Fruit fly (Drosophila melanogaster) whole organism, prepupa: ENCODE measurements around the gene me31B.
A peak's percentile ranks its signal among the peaks of the same experiment; 100 is the strongest.

Experiments
- Blimp-1 ChIP-seq: fragments of 200-800 bp; sonication (Bioruptor generic); optimal IDR thresholded peaks from 3 replicates; lab custom pipeline; 2017; ENCODE audit warnings: missing biosample characterization, missing genetic modification characterization, mild to moderate bottlenecking, moderate library complexity, missing genetic modification reagents
- CG10631 ChIP-seq: fragments of 200-800 bp; sonication (Bioruptor generic); optimal IDR thresholded peaks from 2 replicates; lab custom pipeline; 2016; ENCODE audit warnings: missing biosample characterization, missing genetic modification characterization
- CG10669 ChIP-seq: fragments of 200-800 bp; sonication (Bioruptor generic); optimal IDR thresholded peaks from 3 replicates; lab custom pipeline; 2018; ENCODE audit warnings: missing biosample characterization, mild to moderate bottlenecking, missing genetic modification characterization, moderate library complexity
- CG11762 ChIP-seq: fragments of 200-800 bp; sonication (Bioruptor generic); optimal IDR thresholded peaks from 3 replicates; lab custom pipeline; 2016; ENCODE audit warnings: missing biosample characterization, missing genetic modification characterization; ENCODE audit not compliant: insufficient read depth
- CG11902 ChIP-seq: fragments of 200-800 bp; sonication (Bioruptor generic); optimal IDR thresholded peaks from 3 replicates; lab custom pipeline; 2016; ENCODE audit warnings: missing biosample characterization, missing genetic modification characterization
- CG15336 ChIP-seq: fragments of 200-800 bp; sonication (Bioruptor generic); IDR thresholded peaks from 2 replicates; pipeline ENCODE4 v1.3.6; 2022; ENCODE audit warnings: missing biosample characterization, missing genetic modification characterization
- CG3032 ChIP-seq: fragments of 200-800 bp; optimal IDR thresholded peaks from 2 replicates; lab custom pipeline; 2019; ENCODE audit warnings: missing biosample characterization, mild to moderate bottlenecking, missing genetic modification characterization, moderate library complexity
- CG32006 ChIP-seq: fragments of 200-800 bp; sonication (Bioruptor generic); optimal IDR thresholded peaks from 3 replicates; lab custom pipeline; 2017; ENCODE audit warnings: missing biosample characterization, mild to moderate bottlenecking, missing genetic modification characterization
- CG34406 ChIP-seq: fragments of 200-800 bp; sonication (Bioruptor generic); optimal IDR thresholded peaks from 3 replicates; lab custom pipeline; 2016; ENCODE audit warnings: missing biosample characterization, missing genetic modification characterization
- CG6276 ChIP-seq: fragments of 200-800 bp; sonication (Bioruptor generic); optimal IDR thresholded peaks from 2 replicates; lab custom pipeline; 2017; ENCODE audit warnings: missing biosample characterization, mild to moderate bottlenecking, missing genetic modification characterization
- CG6792 ChIP-seq: fragments of 200-800 bp; sonication (Bioruptor generic); optimal IDR thresholded peaks from 3 replicates; lab custom pipeline; 2016; ENCODE audit warnings: missing biosample characterization, missing genetic modification characterization
- CG9139 ChIP-seq: fragments of 200-800 bp; sonication (Bioruptor generic); optimal IDR thresholded peaks from 3 replicates; lab custom pipeline; 2017; ENCODE audit warnings: missing biosample characterization, mild to moderate bottlenecking, missing genetic modification characterization
- Eip75B ChIP-seq: fragments of 200-800 bp; sonication (Bioruptor generic); optimal IDR thresholded peaks from 3 replicates; lab custom pipeline; 2016; ENCODE audit warnings: missing biosample characterization, missing genetic modification characterization
- Eip78C ChIP-seq: fragments of 200-800 bp; sonication (Bioruptor generic); peaks from one replicate; lab custom pipeline; 2016; ENCODE audit warnings: missing biosample characterization, missing genetic modification characterization
- Eip93F ChIP-seq: fragments of 200-800 bp; sonication (Bioruptor generic); optimal IDR thresholded peaks from 2 replicates; lab custom pipeline; 2016; ENCODE audit warnings: missing biosample characterization, mild to moderate bottlenecking, missing genetic modification characterization
- Ets21C ChIP-seq: fragments of 200-800 bp; sonication (Bioruptor generic); optimal IDR thresholded peaks from 3 replicates; lab custom pipeline; 2016; ENCODE audit warnings: missing biosample characterization, missing genetic modification characterization
- Ets96B ChIP-seq: fragments of 200-800 bp; optimal IDR thresholded peaks from 2 replicates; lab custom pipeline; 2019; ENCODE audit warnings: missing biosample characterization, mild to moderate bottlenecking, missing genetic modification characterization, moderate library complexity
- Gug ChIP-seq: fragments of 200-800 bp; sonication (Bioruptor generic); IDR thresholded peaks from 2 replicates; pipeline ENCODE4 v1.3.6; 2022; ENCODE audit warnings: missing biosample characterization, missing genetic modification characterization
- Hr38 ChIP-seq: sonication (Bioruptor generic); optimal IDR thresholded peaks from 2 replicates; lab custom pipeline; 2016; ENCODE audit warnings: missing biosample characterization, missing genetic modification characterization
- Hr39 ChIP-seq: fragments of 200-800 bp; sonication (Bioruptor generic); optimal IDR thresholded peaks from 2 replicates; lab custom pipeline; 2016; ENCODE audit warnings: missing biosample characterization, missing genetic modification characterization
- Hr4 ChIP-seq: fragments of 200-800 bp; sonication (Bioruptor generic); optimal IDR thresholded peaks from 3 replicates; lab custom pipeline; 2016; ENCODE audit warnings: missing biosample characterization, missing genetic modification characterization
- OdsH ChIP-seq: fragments of 200-800 bp; sonication (Bioruptor generic); optimal IDR thresholded peaks from 3 replicates; lab custom pipeline; 2016; ENCODE audit warnings: missing biosample characterization, missing genetic modification characterization
- Smox ChIP-seq: fragments of 200-800 bp; sonication (Bioruptor generic); optimal IDR thresholded peaks from 3 replicates; lab custom pipeline; 2016; ENCODE audit warnings: missing biosample characterization, missing genetic modification characterization
- Sox14 ChIP-seq: fragments of 200-800 bp; sonication (Bioruptor generic); optimal IDR thresholded peaks from 3 replicates; lab custom pipeline; 2016; ENCODE audit warnings: missing biosample characterization, missing genetic modification characterization
- Sox15 ChIP-seq: fragments of 200-800 bp; sonication (Bioruptor generic); optimal IDR thresholded peaks from 3 replicates; lab custom pipeline; 2016; ENCODE audit warnings: missing biosample characterization, missing genetic modification characterization
- cyc ChIP-seq: fragments of 200-800 bp; sonication (Bioruptor generic); optimal IDR thresholded peaks from 3 replicates; lab custom pipeline; 2016; ENCODE audit warnings: missing biosample characterization, missing genetic modification characterization
- esn ChIP-seq: fragments of 200-800 bp; sonication (Bioruptor generic); optimal IDR thresholded peaks from 2 replicates; lab custom pipeline; 2016; ENCODE audit warnings: missing biosample characterization, mild to moderate bottlenecking, missing genetic modification characterization, moderate library complexity
- fd59A ChIP-seq: fragments of 200-800 bp; sonication (Bioruptor generic); optimal IDR thresholded peaks from 2 replicates; lab custom pipeline; 2017; ENCODE audit warnings: missing biosample characterization, mild to moderate bottlenecking, missing genetic modification characterization, missing genetic modification reagents
- fd85E ChIP-seq: fragments of 200-800 bp; sonication (Bioruptor generic); optimal IDR thresholded peaks from 3 replicates; lab custom pipeline; 2016; ENCODE audit warnings: missing biosample characterization, missing genetic modification characterization
- fkh ChIP-seq: fragments of 200-800 bp; sonication (Bioruptor generic); optimal IDR thresholded peaks from 3 replicates; lab custom pipeline; 2017; ENCODE audit warnings: missing biosample characterization, mild to moderate bottlenecking, missing genetic modification characterization, moderate library complexity
- salr ChIP-seq, 2 experiments: fragments of 200-800 bp; sonication (Bioruptor generic); optimal IDR thresholded peaks; 3 replicates each; lab custom pipeline; 2016 to 2018; ENCODE audit warnings: missing biosample characterization in 2 of 2, missing genetic modification characterization in 2 of 2, mild to moderate bottlenecking in 1 of 2
- spab ChIP-seq: fragments of 200-800 bp; sonication (Bioruptor generic); optimal IDR thresholded peaks from 2 replicates; lab custom pipeline; 2017; ENCODE audit warnings: missing biosample characterization, mild to moderate bottlenecking, missing genetic modification characterization, missing genetic modification reagents
- svp ChIP-seq: fragments of 200-800 bp; sonication (Bioruptor generic); peaks from one replicate; lab custom pipeline; 2016; ENCODE audit warnings: missing biosample characterization, missing genetic modification characterization

Gene me31B

dm6 chr2L:10203933-10204509, 35.1 kb upstream of the me31B start, which contains the start of gene CG34159 (continued):
- TF ChIP-seq OdsH (GFP tag; lab: Kevin White, UChicago): no peak
- no peak for TF ChIP-seq fd59A
- TF ChIP-seq Ets21C: no peak
- TF ChIP-seq Sox14 (GFP tag; lab: Kevin White, UChicago): peak; percentile 31
- no peak for TF ChIP-seq svp (GFP tag; lab: Kevin White, UChicago)

- TF ChIP-seq salr (GFP tag; optimal IDR thresholded peaks at IDR 0.05; lab: Kevin White, UChicago) (no peak), Hr4 (GFP tag; lab: Kevin White, UChicago) (no peak), Eip75B (GFP tag; lab: Kevin White, UChicago) (no peak), spab (GFP tag; lab: Kevin White, UChicago) (no peak), CG11902 (GFP tag; lab: Kevin White, UChicago) (no peak), CG6792 (no peak), Smox (GFP tag; lab: Kevin White, UChicago) (no peak), CG9139 (no peak)
These were observed 33.2 kb upstream of the me31B start for dm6 chr2L:10205940-10206339.

- TF ChIP-seq fd85E (GFP tag; lab: Kevin White, UChicago) (no peak), CG6792 (no peak), Sox15 (GFP tag; lab: Kevin White, UChicago) (no peak), cyc (GFP tag; lab: Kevin White, UChicago) (no peak), Gug (GFP tag; lab: Robert Waterston, UW) (no peak), Hr38 (no peak), svp (GFP tag; lab: Kevin White, UChicago) (no peak), CG11762 (GFP tag; lab: Kevin White, UChicago) (no peak), CG34406 (no peak), Ets96B (tag; lab: Kevin White, UChicago) (no peak)
These were observed 32.4 kb upstream of the me31B start, which contains the start of gene Snx17 for dm6 chr2L:10206633-10207162. TSS of gene Snx17 (minus strand) at chr2L:10206961.

dm6 chr2L:10208799-10209794, 30.0 kb upstream of the me31B start, which contains the start of gene CG5731:
TSS of gene CG5731 (minus strand) at chr2L:10209744.
- TF ChIP-seq Blimp-1 (no peak), Eip93F (GFP tag; lab: Kevin White, UChicago) (no peak), CG10631 (peak; percentile 31), Ets96B (tag; lab: Kevin White, UChicago) (no peak), CG10669 (GFP tag; lab: Kevin White, UChicago) (no peak), Hr4 (GFP tag; lab: Kevin White, UChicago) (no peak), Eip78C (GFP tag; lab: Kevin White, UChicago) (peak; percentile 70), fkh (peak; percentile 41), CG15336 (no peak), CG11762 (GFP tag; lab: Kevin White, UChicago) (no peak)

- no peak for TF ChIP-seq CG6276 (GFP tag; lab: Kevin White, UChicago)
- TF ChIP-seq fkh: peak; percentile 73
- TF ChIP-seq CG3032 (tag; lab: Kevin White, UChicago): peak; percentile 44
- TF ChIP-seq Eip78C (GFP tag; lab: Kevin White, UChicago): peak; percentile 71
- peak; percentile 0 for TF ChIP-seq CG11762 (GFP tag; lab: Kevin White, UChicago)
- TF ChIP-seq Hr39 (GFP tag; lab: Kevin White, UChicago): no peak
- no peak for TF ChIP-seq CG32006
- no peak for TF ChIP-seq Eip93F (GFP tag; lab: Kevin White, UChicago)
- TF ChIP-seq OdsH (GFP tag; lab: Kevin White, UChicago): no peak
- TF ChIP-seq esn: peak; percentile 18
- no peak for TF ChIP-seq CG9139
These were observed 28.2 kb upstream of the me31B start, which contains the start of the genes CG5727 and ath for dm6 chr2L:10210631-10211557. TSS of gene CG5727 (minus strand) at chr2L:10210681. TSS of gene ath (plus strand) at chr2L:10211143.
